Fruit fly (Drosophila melanogaster): Measurements from ENCODE around the gene mex1.

mex1 gene

DNA sequence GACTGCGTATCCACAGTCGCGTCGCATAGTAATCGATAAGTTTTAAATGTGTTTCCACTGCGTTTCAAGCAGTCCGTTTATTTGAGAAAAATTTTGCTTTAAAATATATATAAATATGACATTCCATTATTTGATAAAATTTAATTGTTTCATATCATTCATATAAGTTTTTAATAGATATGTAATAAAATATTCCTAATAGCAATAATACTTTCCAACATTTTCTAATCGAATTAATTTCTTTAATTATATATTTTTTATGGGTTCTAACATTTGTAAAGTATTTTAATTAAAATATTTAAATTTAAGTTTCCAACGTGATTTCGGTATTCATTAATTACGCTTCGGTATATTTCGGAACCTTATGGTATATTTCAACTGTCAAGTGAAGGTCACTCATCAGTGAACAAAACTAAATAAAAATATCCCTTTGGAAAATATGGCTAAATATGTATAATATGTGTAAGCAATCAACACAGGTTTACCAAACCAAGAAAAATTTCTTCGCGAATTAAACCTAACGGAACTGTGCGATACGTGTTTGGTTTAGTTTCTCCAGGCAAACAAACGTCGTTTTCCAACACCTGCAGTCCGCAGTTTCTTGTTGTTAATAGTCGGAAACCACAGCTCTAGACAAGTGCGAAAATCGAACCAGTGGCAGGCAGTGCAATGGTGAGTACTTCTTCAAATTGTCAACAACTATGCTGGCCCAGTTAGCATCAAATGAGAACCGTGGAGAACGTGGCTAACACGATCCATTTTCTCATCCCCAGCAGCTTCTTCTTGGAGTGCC, 43.9 kb upstream of the mex1 start, which contains the start of the genes CG7739 and SCCRO (continued):
- TF ChIP-seq MBD-R2 (GFP tag; IDR thresholded peaks at IDR 0.05) (peak; percentile 77), CG12299 (tag; optimal IDR thresholded peaks at IDR 0.05) (peak; percentile 22), CG2678 (tag; optimal IDR thresholded peaks at IDR 0.05) (peak; percentile 74), Meics (GFP tag; optimal IDR thresholded peaks at IDR 0.05) (no peak), CG13775 (GFP tag; optimal IDR thresholded peaks at IDR 0.05) (peak; percentile 33), Dbx (GFP tag; IDR thresholded peaks at IDR 0.05) (peak; percentile 72; the same call in 2 of the 3 replicates), Drgx (GFP tag; IDR thresholded peaks at IDR 0.05) (peak; percentile 68), Sin3A (optimal IDR thresholded peaks at IDR 0.05) (peak; percentile 66), yki (optimal IDR thresholded peaks at IDR 0.05) (no peak), CG4820 (GFP tag; optimal IDR thresholded peaks at IDR 0.05) (peak; percentile 5), fru (optimal IDR thresholded peaks at IDR 0.05) (no peak), lov (optimal IDR thresholded peaks at IDR 0.05) (no peak), lov (GFP tag; IDR thresholded peaks at IDR 0.05) (peak; percentile 35; the same call in 1 of the 3 replicates), Lim3 (GFP tag; IDR thresholded peaks at IDR 0.05) (no peak), CG4707 (GFP tag; optimal IDR thresholded peaks at IDR 0.05) (no peak), Asciz (GFP tag; optimal IDR thresholded peaks at IDR 0.05) (no peak), trh (GFP tag; optimal IDR thresholded peaks at IDR 0.05) (no peak), CG9797 (GFP tag; optimal IDR thresholded peaks at IDR 0.05) (peak; percentile 49), HmgZ (tag; optimal IDR thresholded peaks at IDR 0.05) (peak; percentile 20), NC2α (GFP tag; optimal IDR thresholded peaks at IDR 0.05) (no peak), CG12219 (GFP tag; optimal IDR thresholded peaks at IDR 0.05) (no peak), Nf-YA (GFP tag; IDR thresholded peaks at IDR 0.05) (no peak), Adf1 (GFP tag; IDR thresholded peaks at IDR 0.05) (peak; percentile 47), gsb-n (tag; optimal IDR thresholded peaks at IDR 0.05) (peak; percentile 65), ro (GFP tag; IDR thresholded peaks at IDR 0.05) (no peak), esg (GFP tag; conservative IDR thresholded peaks at IDR 0.05) (peak; percentile 35; the same call in 1 of the 2 replicates), klu (GFP tag; IDR thresholded peaks at IDR 0.05) (no peak), Sox102F (GFP tag; optimal IDR thresholded peaks at IDR 0.05) (no peak), CG4328 (GFP tag; optimal IDR thresholded peaks at IDR 0.05) (peak; percentile 0), CG7839 (tag; optimal IDR thresholded peaks at IDR 0.05) (peak; percentile 75), CG7372 (GFP tag; IDR thresholded peaks at IDR 0.05) (peak; percentile 61), CG7963 (GFP tag; IDR thresholded peaks at IDR 0.05; ENCODE audit: partially characterized antibody) (no peak), Atf-2 (GFP tag; optimal IDR thresholded peaks at IDR 0.05) (no peak), Oli (tag; optimal IDR thresholded peaks at IDR 0.05) (peak; percentile 29), CG7745 (tag; optimal IDR thresholded peaks at IDR 0.05) (no peak), CG34224 (GFP tag; IDR thresholded peaks at IDR 0.05; ENCODE audit: partially characterized antibody) (peak; percentile 56; the same call in 1 of the 3 replicates), gt (GFP tag; IDR thresholded peaks at IDR 0.05) (no peak), CG3847 (GFP tag; IDR thresholded peaks at IDR 0.05) (peak; percentile 53), CG15514 (GFP tag; optimal IDR thresholded peaks at IDR 0.05) (peak; percentile 71), dan (GFP tag; IDR thresholded peaks at IDR 0.05) (no peak), CG7271 (tag; optimal IDR thresholded peaks at IDR 0.05) (no peak), wdn (GFP tag; IDR thresholded peaks at IDR 0.05) (peak; percentile 68), Hr39 (optimal IDR thresholded peaks at IDR 0.05) (no peak), ERR (GFP tag; optimal IDR thresholded peaks at IDR 0.05) (no peak), sd (tag; optimal IDR thresholded peaks at IDR 0.05) (no peak), Eip74EF (GFP tag; optimal IDR thresholded peaks at IDR 0.05) (no peak), nmo (GFP tag; optimal IDR thresholded peaks at IDR 0.05) (peak; percentile 65), aop (GFP tag; IDR thresholded peaks at IDR 0.05) (no peak), Ptx1 (GFP tag; IDR thresholded peaks at IDR 0.05) (peak; percentile 75), Dp (GFP tag; optimal IDR thresholded peaks at IDR 0.05) (peak; percentile 17), CG2199 (GFP tag; IDR thresholded peaks at IDR 0.05) (no peak)

Data from whole organism, embryonic.